Fruit fly (Drosophila melanogaster) whole organism, adult: ENCODE data around the gene Gclm.

Experiments
- CG11617 ChIP-seq: fragments of 200-800 bp; sonication (Bioruptor generic); optimal IDR thresholded peaks from 2 replicates; lab custom pipeline; 2017; ENCODE audit warnings: mild to moderate bottlenecking, missing biosample characterization, missing genetic modification reagents, missing genetic modification characterization
- CG12768 ChIP-seq: fragments of 200-800 bp; sonication (Bioruptor generic); optimal IDR thresholded peaks from 2 replicates; lab custom pipeline; 2017; ENCODE audit warnings: missing biosample characterization, missing genetic modification characterization, mild to moderate bottlenecking, moderate library complexity, missing genetic modification reagents
- CG14711 ChIP-seq: fragments of 200-800 bp; sonication (Bioruptor generic); optimal IDR thresholded peaks from 2 replicates; lab custom pipeline; 2018; ENCODE audit warnings: missing biosample characterization, mild to moderate bottlenecking, missing genetic modification characterization, moderate library complexity
- CG1620 ChIP-seq: fragments of 200-800 bp; sonication (Bioruptor generic); optimal IDR thresholded peaks from 2 replicates; lab custom pipeline; 2016; ENCODE audit warnings: missing biosample characterization, missing genetic modification characterization
- CG33017 ChIP-seq: fragments of 200-800 bp; sonication (Bioruptor generic); optimal IDR thresholded peaks from 2 replicates; lab custom pipeline; 2018; ENCODE audit warnings: missing biosample characterization, mild to moderate bottlenecking, missing genetic modification characterization, moderate library complexity
- CG5204 ChIP-seq: fragments of 200-800 bp; sonication (Bioruptor generic); optimal IDR thresholded peaks from 2 replicates; lab custom pipeline; 2016; ENCODE audit warnings: missing biosample characterization, missing genetic modification characterization
- CG7045 ChIP-seq: fragments of 200-800 bp; sonication (Bioruptor generic); optimal IDR thresholded peaks from 2 replicates; lab custom pipeline; 2017; ENCODE audit warnings: missing biosample characterization, mild to moderate bottlenecking, missing genetic modification characterization
- CG7101 ChIP-seq: fragments of 200-800 bp; sonication (Bioruptor generic); optimal IDR thresholded peaks from 2 replicates; lab custom pipeline; 2018; ENCODE audit warnings: missing biosample characterization, mild to moderate bottlenecking, missing genetic modification characterization, moderate library complexity
- Clk ChIP-seq: fragments of 200-800 bp; sonication (Bioruptor generic); optimal IDR thresholded peaks from 2 replicates; lab custom pipeline; 2017; ENCODE audit warnings: missing biosample characterization, missing genetic modification characterization
- Crg-1 ChIP-seq: fragments of 200-800 bp; sonication (Bioruptor generic); optimal IDR thresholded peaks from 2 replicates; lab custom pipeline; 2016; ENCODE audit warnings: missing biosample characterization, missing genetic modification characterization
- Hr96 ChIP-seq: fragments of 200-800 bp; sonication (Bioruptor generic); optimal IDR thresholded peaks from 2 replicates; lab custom pipeline; 2016; ENCODE audit warnings: missing biosample characterization, missing genetic modification characterization
- Mnt ChIP-seq: fragments of 200-800 bp; sonication (Bioruptor generic); optimal IDR thresholded peaks from 2 replicates; lab custom pipeline; 2016; ENCODE audit warnings: missing biosample characterization, mild to moderate bottlenecking, missing genetic modification characterization
- bab1 ChIP-seq: fragments of 200-800 bp; sonication (Bioruptor generic); optimal IDR thresholded peaks from 3 replicates; lab custom pipeline; 2019; ENCODE audit warnings: missing biosample characterization, mild to moderate bottlenecking, missing genetic modification characterization, moderate library complexity
- cic ChIP-seq: fragments of 200-800 bp; sonication (Bioruptor generic); optimal IDR thresholded peaks from 2 replicates; lab custom pipeline; 2017; ENCODE audit warnings: missing biosample characterization, mild to moderate bottlenecking, missing genetic modification characterization, moderate library complexity
- cnc ChIP-seq, 2 experiments: fragments of >200 bp; optimal IDR thresholded peaks; 2 replicates each; lab custom pipeline; 2017
- kay ChIP-seq: fragments of 200-800 bp; sonication (Bioruptor generic); peaks from one replicate; lab custom pipeline; 2016; ENCODE audit warnings: missing biosample characterization, missing genetic modification characterization, borderline replicate concordance
- ovo ChIP-seq: fragments of 200-800 bp; sonication (Bioruptor generic); optimal IDR thresholded peaks from 2 replicates; lab custom pipeline; 2016; ENCODE audit warnings: missing biosample characterization, missing genetic modification characterization
- pad ChIP-seq: fragments of 200-800 bp; sonication (Bioruptor generic); optimal IDR thresholded peaks from 3 replicates; lab custom pipeline; 2017; ENCODE audit warnings: missing biosample characterization, missing genetic modification characterization, mild to moderate bottlenecking, moderate library complexity, missing genetic modification reagents
- tj ChIP-seq: fragments of 200-800 bp; sonication (Bioruptor generic); optimal IDR thresholded peaks from 3 replicates; lab custom pipeline; 2017; ENCODE audit warnings: missing biosample characterization, mild to moderate bottlenecking, missing genetic modification characterization, moderate library complexity
- toe ChIP-seq: fragments of 200-800 bp; sonication (Bioruptor generic); optimal IDR thresholded peaks from 2 replicates; lab custom pipeline; 2016; ENCODE audit warnings: missing biosample characterization, missing genetic modification characterization

Gene Gclm

DNA sequence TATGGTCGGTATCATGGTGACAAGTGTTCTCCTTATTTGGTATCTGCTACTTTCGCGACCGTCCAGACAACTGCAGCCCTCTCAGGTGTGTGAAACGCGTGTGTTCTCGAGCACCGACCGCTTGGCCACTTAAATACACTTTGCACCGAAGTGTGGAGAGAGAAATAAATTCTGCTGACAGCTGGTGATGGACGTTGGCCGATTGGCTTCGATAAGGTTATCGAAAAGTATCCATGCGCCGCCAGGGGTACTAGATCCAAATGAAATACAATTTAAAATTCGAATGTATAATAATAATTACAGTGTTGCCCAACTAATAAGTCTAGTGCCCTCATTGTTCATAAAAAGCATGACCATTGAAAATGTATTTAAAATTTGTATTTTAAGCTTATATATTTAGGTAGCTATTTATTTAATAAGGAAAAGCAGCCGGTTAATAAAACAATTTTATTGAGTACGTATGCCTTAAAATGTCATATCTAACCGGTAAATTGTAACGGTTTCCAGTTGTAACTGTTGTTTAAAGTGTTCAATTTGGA, at the start of gene Gclm, which contains the start of gene CG17625:
Gclm (minus strand) TSS at position 175 of the 539 bp plus-strand sequence.
CG17625 (plus strand) TSS at position 514 of the 539 bp plus-strand sequence.
- TF ChIP-seq CG14711 (tag; lab: Kevin White, UChicago) (peak; percentile 49), bab1 (GFP tag; lab: Kevin White, UChicago) (peak; percentile 80), cic (GFP tag; lab: Kevin White, UChicago) (peak; percentile 50), kay (GFP tag; lab: Kevin White, UChicago) (no peak), Mnt (GFP tag; lab: Kevin White, UChicago) (peak; percentile 86), CG1620 (GFP tag; lab: Kevin White, UChicago) (peak; percentile 38), CG7045 (peak; percentile 38), tj (GFP tag; lab: Kevin White, UChicago) (peak; percentile 46), ovo (peak; percentile 28), CG5204 (GFP tag; lab: Kevin White, UChicago) (peak; percentile 52), CG7101 (peak; percentile 73), cnc (optimal IDR thresholded peaks at IDR 0.05; lab: Kevin White, UChicago) (no peak), pad (GFP tag; lab: Kevin White, UChicago) (peak; percentile 30), toe (GFP tag; lab: Kevin White, UChicago) (peak; percentile 59), Hr96 (GFP tag; lab: Kevin White, UChicago) (peak; percentile 55), Crg-1 (GFP tag; lab: Kevin White, UChicago) (no peak), Clk (GFP tag; lab: Kevin White, UChicago) (no peak), CG11617 (peak; percentile 45), CG33017 (peak; percentile 64), CG12768 (GFP tag; lab: Kevin White, UChicago) (peak; percentile 76)

dm6 chr3R:22733751-22734150, 47.4 kb upstream of the Gclm start, which contains the start of gene Takl2:
TSS of gene Takl2 (minus strand) at chr3R:22733851.
- TF ChIP-seq pad (GFP tag; lab: Kevin White, UChicago): no peak
- TF ChIP-seq cic (GFP tag; lab: Kevin White, UChicago): no peak
- TF ChIP-seq CG12768 (GFP tag; lab: Kevin White, UChicago): no peak
- TF ChIP-seq bab1 (GFP tag; lab: Kevin White, UChicago): no peak
- TF ChIP-seq CG33017: no peak
- TF ChIP-seq ovo: no peak
- TF ChIP-seq Hr96 (GFP tag; lab: Kevin White, UChicago): no peak
- TF ChIP-seq CG11617: no peak
- no peak for TF ChIP-seq CG5204 (GFP tag; lab: Kevin White, UChicago)
- no peak for TF ChIP-seq Mnt (GFP tag; lab: Kevin White, UChicago)
- TF ChIP-seq Crg-1 (GFP tag; lab: Kevin White, UChicago): no peak
- no peak for TF ChIP-seq CG1620 (GFP tag; lab: Kevin White, UChicago)

DNA sequence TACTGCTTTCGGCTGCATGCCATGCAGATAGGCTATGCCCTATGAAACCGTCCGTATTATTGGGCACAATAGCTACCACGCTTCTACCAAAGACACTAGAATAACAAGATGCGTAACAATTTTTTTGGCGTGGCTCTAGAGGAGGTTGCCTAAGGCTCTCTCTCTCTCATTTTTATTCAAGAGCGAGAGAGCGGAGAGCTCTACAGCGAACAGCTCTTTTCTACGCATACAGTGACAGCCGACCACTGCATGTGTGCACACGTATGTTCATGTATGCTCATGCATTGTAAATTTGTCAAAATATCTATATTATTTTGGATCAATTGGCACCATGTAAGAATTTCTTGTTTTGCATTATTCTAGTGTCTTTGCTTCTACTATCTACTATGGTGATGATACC, 46.7 kb upstream of the Gclm start:
- TF ChIP-seq Mnt (GFP tag; lab: Kevin White, UChicago): no peak
- no peak for TF ChIP-seq CG7101
- no peak for TF ChIP-seq CG7045
- TF ChIP-seq Hr96 (GFP tag; lab: Kevin White, UChicago): no peak
- no peak for TF ChIP-seq CG11617
- TF ChIP-seq bab1 (GFP tag; lab: Kevin White, UChicago): no peak
- no peak for TF ChIP-seq CG1620 (GFP tag; lab: Kevin White, UChicago)
- no peak for TF ChIP-seq CG14711 (tag; lab: Kevin White, UChicago)
- TF ChIP-seq CG12768 (GFP tag; lab: Kevin White, UChicago): no peak
- TF ChIP-seq pad (GFP tag; lab: Kevin White, UChicago): no peak
- TF ChIP-seq CG5204 (GFP tag; lab: Kevin White, UChicago): no peak
- no peak for TF ChIP-seq Clk (GFP tag; lab: Kevin White, UChicago)
- no peak for TF ChIP-seq CG33017
- TF ChIP-seq tj (GFP tag; lab: Kevin White, UChicago): no peak
- no peak for TF ChIP-seq kay (GFP tag; lab: Kevin White, UChicago)

- TF ChIP-seq bab1 (GFP tag; lab: Kevin White, UChicago) (no peak), CG5204 (GFP tag; lab: Kevin White, UChicago) (no peak), tj (GFP tag; lab: Kevin White, UChicago) (no peak), toe (GFP tag; lab: Kevin White, UChicago) (no peak), kay (GFP tag; lab: Kevin White, UChicago) (no peak), CG33017 (no peak), Mnt (GFP tag; lab: Kevin White, UChicago) (no peak), CG12768 (GFP tag; lab: Kevin White, UChicago) (no peak), pad (GFP tag; lab: Kevin White, UChicago) (no peak), CG1620 (GFP tag; lab: Kevin White, UChicago) (no peak), CG7045 (no peak), Crg-1 (GFP tag; lab: Kevin White, UChicago) (no peak), ovo (no peak), CG7101 (no peak)
Observed at dm6 chr3R:22727857-22728256, 41.5 kb upstream of the Gclm start.

- TF ChIP-seq CG1620 (GFP tag; lab: Kevin White, UChicago) (no peak), CG5204 (GFP tag; lab: Kevin White, UChicago) (no peak), tj (GFP tag; lab: Kevin White, UChicago) (peak; percentile 4), pad (GFP tag; lab: Kevin White, UChicago) (peak; percentile 88), cic (GFP tag; lab: Kevin White, UChicago) (peak; percentile 8), kay (GFP tag; lab: Kevin White, UChicago) (no peak), ovo (peak; percentile 86)
Observed at dm6 chr3R:22727456-22727833, 41.1 kb upstream of the Gclm start.
